Fruit fly (Drosophila melanogaster) whole organism, embryonic: ENCODE data around the gene CG11600.

ENCODE experiments used
- CG1024 ChIP-seq: fragments of 200-800 bp; sonication (Bioruptor generic); IDR thresholded peaks from 2 replicates; pipeline ENCODE4 v1.3.6; 2022; ENCODE audit warnings: missing biosample characterization, missing genetic modification characterization
- CG12299 ChIP-seq: fragments of 200-800 bp; sonication (Bioruptor generic); optimal IDR thresholded peaks from 2 replicates; lab custom pipeline; 2018; ENCODE audit warnings: missing biosample characterization, mild to moderate bottlenecking, missing genetic modification characterization
- CG1233 ChIP-seq: fragments of 200-800 bp; sonication (Bioruptor generic); optimal IDR thresholded peaks from 4 replicates; lab custom pipeline; 2018; ENCODE audit warnings: missing biosample characterization, mild to moderate bottlenecking, missing genetic modification characterization
- CG12942 ChIP-seq: fragments of 200-800 bp; sonication (Bioruptor generic); optimal IDR thresholded peaks from 3 replicates; lab custom pipeline; 2016; ENCODE audit warnings: missing biosample characterization, missing genetic modification characterization
- CG15073 ChIP-seq: fragments of 200-800 bp; sonication (Bioruptor generic); optimal IDR thresholded peaks from 2 replicates; lab custom pipeline; 2016; ENCODE audit warnings: missing biosample characterization, missing genetic modification characterization
- CG15269 ChIP-seq: fragments of 200-800 bp; sonication (Bioruptor generic); optimal IDR thresholded peaks from 2 replicates; lab custom pipeline; 2018; ENCODE audit warnings: missing biosample characterization, mild to moderate bottlenecking, missing genetic modification characterization, moderate library complexity
- CG17328 ChIP-seq: fragments of 200-800 bp; sonication (Bioruptor generic); IDR thresholded peaks from 2 replicates; pipeline ENCODE4 v1.3.6; 2022; ENCODE audit warnings: missing biosample characterization, missing genetic modification characterization
- CG17829 ChIP-seq: fragments of 200-800 bp; optimal IDR thresholded peaks from 2 replicates; lab custom pipeline; 2019; ENCODE audit warnings: missing biosample characterization, mild to moderate bottlenecking, missing genetic modification characterization, moderate library complexity
- CG31365 ChIP-seq: fragments of 200-800 bp; sonication (Bioruptor generic); optimal IDR thresholded peaks from 2 replicates; lab custom pipeline; 2018; ENCODE audit warnings: missing biosample characterization, mild to moderate bottlenecking, missing genetic modification characterization
- CG3838 ChIP-seq: fragments of 200-800 bp; sonication (Bioruptor generic); optimal IDR thresholded peaks from 3 replicates; lab custom pipeline; 2016; ENCODE audit warnings: missing biosample characterization, missing genetic modification characterization
- CG4404 ChIP-seq: fragments of 200-800 bp; sonication (Bioruptor generic); IDR thresholded peaks from 2 replicates; pipeline ENCODE4 v1.3.6; 2022; ENCODE audit warnings: missing biosample characterization, missing genetic modification characterization
- CG7839 ChIP-seq: fragments of 200-800 bp; sonication (Bioruptor generic); optimal IDR thresholded peaks from 3 replicates; lab custom pipeline; 2018; ENCODE audit warnings: missing biosample characterization, mild to moderate bottlenecking, missing genetic modification characterization, moderate library complexity
- CG7963 ChIP-seq: fragments of 200-800 bp; sonication (Bioruptor generic); IDR thresholded peaks from 3 replicates; pipeline ENCODE4 v1.3.6; 2022; ENCODE audit warnings: missing biosample characterization, missing genetic modification characterization; ENCODE audit not compliant: partially characterized antibody
- CG8290 ChIP-seq, 3 experiments: fragments of 200-800 bp; sonication (Bioruptor generic); optimal IDR thresholded peaks; 2 replicates each; lab custom pipeline; 2016 to 2019; ENCODE audit warnings: missing biosample characterization in 3 of 3, missing genetic modification characterization in 3 of 3, mild to moderate bottlenecking in 2 of 3, moderate library complexity in 1 of 3
- CkIIα-i1 ChIP-seq: fragments of 200-800 bp; sonication (Bioruptor generic); IDR thresholded peaks from 2 replicates; pipeline ENCODE4 v1.3.6; 2022; ENCODE audit warnings: missing biosample characterization, missing genetic modification characterization
- E2f2 ChIP-seq: fragments of 200-800 bp; sonication (Bioruptor generic); IDR thresholded peaks from 2 replicates; pipeline ENCODE4 v1.3.6; 2022; ENCODE audit warnings: missing biosample characterization, missing genetic modification characterization
- ERR ChIP-seq: fragments of 200-800 bp; sonication (Bioruptor generic); optimal IDR thresholded peaks from 2 replicates; lab custom pipeline; 2016; ENCODE audit warnings: missing biosample characterization, missing genetic modification characterization
- Fer2 ChIP-seq: fragments of 200-800 bp; sonication (Bioruptor generic); optimal IDR thresholded peaks from 2 replicates; lab custom pipeline; 2018; ENCODE audit warnings: missing biosample characterization, mild to moderate bottlenecking, missing genetic modification characterization, moderate library complexity
- HHEX ChIP-seq: fragments of 200-800 bp; sonication (Bioruptor generic); optimal IDR thresholded peaks from 3 replicates; lab custom pipeline; 2017; ENCODE audit warnings: missing biosample characterization, mild to moderate bottlenecking, missing genetic modification characterization, missing genetic modification reagents
- HLH54F ChIP-seq: fragments of 200-800 bp; sonication (Bioruptor generic); optimal IDR thresholded peaks from 3 replicates; lab custom pipeline; 2016; ENCODE audit warnings: missing biosample characterization, missing genetic modification characterization
- Mes4 ChIP-seq: fragments of 200-800 bp; sonication (Bioruptor generic); optimal IDR thresholded peaks from 2 replicates; lab custom pipeline; 2016; ENCODE audit warnings: missing biosample characterization, missing genetic modification characterization
- Sry-β ChIP-seq: fragments of 200-800 bp; sonication (Bioruptor generic); optimal IDR thresholded peaks from 2 replicates; lab custom pipeline; 2018; ENCODE audit warnings: missing biosample characterization, mild to moderate bottlenecking, missing genetic modification characterization, moderate library complexity
- Tbp ChIP-seq: fragments of >200 bp; optimal IDR thresholded peaks from 2 replicates; lab custom pipeline; 2018; ENCODE audit warnings: missing biosample characterization, missing genetic modification characterization
- Xbp1 ChIP-seq: fragments of 200-800 bp; sonication (Bioruptor generic); optimal IDR thresholded peaks from 3 replicates; lab custom pipeline; 2016; ENCODE audit warnings: missing biosample characterization, mild to moderate bottlenecking, missing genetic modification characterization
- ase ChIP-seq: fragments of 200-800 bp; sonication (Bioruptor generic); IDR thresholded peaks from 3 replicates; pipeline ENCODE4 v1.3.6; 2022; ENCODE audit warnings: missing biosample characterization, missing genetic modification characterization
- br ChIP-seq: fragments of >200 bp; optimal IDR thresholded peaks from 2 replicates; lab custom pipeline; 2017
- btn ChIP-seq: fragments of 200-800 bp; sonication (Bioruptor generic); optimal IDR thresholded peaks from 2 replicates; lab custom pipeline; 2016; ENCODE audit warnings: missing biosample characterization, missing genetic modification characterization
- cato ChIP-seq: fragments of 200-800 bp; sonication (Bioruptor generic); optimal IDR thresholded peaks from 2 replicates; lab custom pipeline; 2016; ENCODE audit warnings: missing biosample characterization, missing genetic modification characterization, borderline replicate concordance
- chinmo ChIP-seq: fragments of 200-800 bp; sonication (Bioruptor generic); IDR thresholded peaks from 4 replicates; pipeline ENCODE4 v1.3.6; 2022; ENCODE audit warnings: missing biosample characterization, missing genetic modification characterization; ENCODE audit not compliant: partially characterized antibody
- chn ChIP-seq: fragments of 200-800 bp; sonication (Bioruptor generic); optimal IDR thresholded peaks from 2 replicates; lab custom pipeline; 2016; ENCODE audit warnings: missing biosample characterization, missing genetic modification characterization
- crol ChIP-seq: fragments of 200-800 bp; sonication (Bioruptor generic); IDR thresholded peaks from 2 replicates; pipeline ENCODE4 v1.3.6; 2022; ENCODE audit warnings: missing biosample characterization, missing genetic modification characterization
- dysf ChIP-seq: fragments of 200-800 bp; sonication (Bioruptor generic); IDR thresholded peaks from 3 replicates; pipeline ENCODE4 v1.3.6; 2022; ENCODE audit warnings: missing biosample characterization, missing genetic modification characterization
- emc ChIP-seq: fragments of 200-800 bp; sonication (Bioruptor generic); optimal IDR thresholded peaks from 2 replicates; lab custom pipeline; 2016; ENCODE audit warnings: missing biosample characterization, missing genetic modification characterization
- ems ChIP-seq: fragments of 200-800 bp; sonication (Bioruptor generic); optimal IDR thresholded peaks from 3 replicates; lab custom pipeline; 2016; ENCODE audit warnings: missing biosample characterization, missing genetic modification characterization
- grau ChIP-seq: fragments of 200-800 bp; optimal IDR thresholded peaks from 3 replicates; lab custom pipeline; 2019; ENCODE audit warnings: missing biosample characterization, mild to moderate bottlenecking, missing genetic modification characterization, moderate library complexity
- her ChIP-seq: fragments of 200-800 bp; sonication (Bioruptor generic); optimal IDR thresholded peaks from 2 replicates; lab custom pipeline; 2016; ENCODE audit warnings: missing biosample characterization, missing genetic modification characterization
- jumu ChIP-seq: fragments of 200-800 bp; sonication (Bioruptor generic); optimal IDR thresholded peaks from 3 replicates; lab custom pipeline; 2016; ENCODE audit warnings: missing biosample characterization, missing genetic modification characterization
- knrl ChIP-seq: fragments of 200-800 bp; sonication (Bioruptor generic); IDR thresholded peaks from 3 replicates; pipeline ENCODE4 v1.3.6; 2022; ENCODE audit warnings: missing biosample characterization, missing genetic modification characterization; ENCODE audit not compliant: partially characterized antibody
- lilli ChIP-seq: fragments of 200-800 bp; sonication (Bioruptor generic); optimal IDR thresholded peaks from 3 replicates; lab custom pipeline; 2016; ENCODE audit warnings: missing biosample characterization, missing genetic modification characterization
- repo ChIP-seq: fragments of 200-800 bp; sonication (Bioruptor generic); optimal IDR thresholded peaks from 2 replicates; lab custom pipeline; 2016; ENCODE audit warnings: missing biosample characterization, missing genetic modification characterization
- ro ChIP-seq: fragments of 200-800 bp; sonication (Bioruptor generic); IDR thresholded peaks from 2 replicates; pipeline ENCODE4 v1.3.6; 2022; ENCODE audit warnings: missing biosample characterization, missing genetic modification characterization
- salm ChIP-seq: fragments of 200-800 bp; sonication (Bioruptor generic); optimal IDR thresholded peaks from 2 replicates; lab custom pipeline; 2018; ENCODE audit warnings: missing biosample characterization, mild to moderate bottlenecking, missing genetic modification characterization
- slbo ChIP-seq: fragments of 200-800 bp; sonication (Bioruptor generic); IDR thresholded peaks from 2 replicates; pipeline ENCODE4 v1.3.6; 2022; ENCODE audit warnings: missing biosample characterization, missing genetic modification characterization
- slp2 ChIP-seq: fragments of 200-800 bp; sonication (Bioruptor generic); optimal IDR thresholded peaks from 2 replicates; lab custom pipeline; 2016; ENCODE audit warnings: missing biosample characterization, missing genetic modification characterization
- sna ChIP-seq: fragments of 200-800 bp; sonication (Bioruptor generic); IDR thresholded peaks from 2 replicates; pipeline ENCODE4 v1.3.6; 2022; ENCODE audit warnings: missing biosample characterization, missing genetic modification characterization; ENCODE audit not compliant: partially characterized antibody
- stwl ChIP-seq: fragments of 200-800 bp; sonication (Bioruptor generic); optimal IDR thresholded peaks from 3 replicates; lab custom pipeline; 2018; ENCODE audit warnings: missing biosample characterization, mild to moderate bottlenecking, missing genetic modification characterization, moderate library complexity
- tio ChIP-seq: fragments of 200-800 bp; sonication (Bioruptor generic); optimal IDR thresholded peaks from 2 replicates; lab custom pipeline; 2017; ENCODE audit warnings: missing biosample characterization, missing genetic modification characterization, inconsistent platforms
- trem ChIP-seq: fragments of 200-800 bp; optimal IDR thresholded peaks from 3 replicates; lab custom pipeline; 2019; ENCODE audit warnings: missing biosample characterization, mild to moderate bottlenecking, missing genetic modification characterization, moderate library complexity
- tup ChIP-seq: fragments of 200-800 bp; sonication (Bioruptor generic); optimal IDR thresholded peaks from 2 replicates; lab custom pipeline; 2016; ENCODE audit warnings: missing biosample characterization, mild to moderate bottlenecking, missing genetic modification characterization, moderate library complexity
- zfh1 ChIP-seq: fragments of 200-800 bp; sonication (Bioruptor generic); IDR thresholded peaks from 3 replicates; pipeline ENCODE4 v1.3.6; 2022; ENCODE audit warnings: missing biosample characterization, missing genetic modification characterization
- zfh2 ChIP-seq: fragments of 200-800 bp; sonication (Bioruptor generic); optimal IDR thresholded peaks from 2 replicates; lab custom pipeline; 2016; ENCODE audit warnings: missing biosample characterization, missing genetic modification characterization

Gene CG11600

DNA sequence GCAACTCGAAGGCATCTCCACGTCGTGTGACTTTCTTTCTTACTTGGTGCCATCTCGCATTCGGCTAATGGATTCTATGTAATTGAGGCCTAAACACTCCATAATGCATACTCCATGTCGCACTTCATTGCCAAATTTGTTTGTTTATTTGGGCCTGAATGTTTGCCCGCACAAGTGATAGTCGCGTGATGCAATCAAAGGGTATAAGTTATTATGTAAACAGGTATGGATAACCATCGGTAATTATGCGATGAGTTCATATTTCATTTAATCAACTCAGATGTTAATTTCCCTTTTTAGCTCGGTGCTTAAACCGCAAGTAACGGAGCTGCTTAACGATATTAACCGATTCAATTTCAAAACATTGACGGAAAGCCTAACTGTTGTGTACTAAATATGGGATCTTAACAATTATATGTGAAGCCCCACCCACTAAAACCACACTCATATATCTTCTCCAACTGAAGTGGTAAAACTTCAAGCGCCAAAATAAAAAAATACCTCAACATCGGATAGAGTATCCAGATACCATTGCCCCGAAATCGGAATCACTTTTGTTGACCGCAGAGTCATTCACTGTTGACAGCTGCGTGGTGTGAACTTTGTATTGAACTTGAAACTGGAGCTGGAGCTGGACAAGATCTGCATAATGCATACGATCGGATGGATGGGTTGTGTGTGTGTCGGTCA lies 8.4 kb downstream of the CG11600 start (continued):
- TF ChIP-seq trem (tag; lab: Kevin White, UChicago) (no peak), br (lab: Kevin White, UChicago) (no peak), zfh1 (GFP tag; lab: Robert Waterston, UW) (no peak), repo (no peak), stwl (tag; lab: Kevin White, UChicago) (no peak), CG7963 (GFP tag; lab: Robert Waterston, UW) (no peak), slp2 (GFP tag; lab: Kevin White, UChicago) (no peak), sna (GFP tag; lab: Robert Waterston, UW) (no peak), knrl (GFP tag; lab: Robert Waterston, UW) (no peak), CG15269 (tag; lab: Kevin White, UChicago) (no peak), CG8290 (GFP tag; optimal IDR thresholded peaks at IDR 0.05; lab: Kevin White, UChicago) (no peak), CG8290 (tag; optimal IDR thresholded peaks at IDR 0.05; lab: Kevin White, UChicago) (no peak), tio (GFP tag; lab: Kevin White, UChicago) (no peak), dysf (GFP tag; lab: Robert Waterston, UW) (no peak), CkIIα-i1 (GFP tag; lab: Robert Waterston, UW) (no peak), jumu (GFP tag; lab: Kevin White, UChicago) (no peak), slbo (no peak), CG7839 (tag; lab: Kevin White, UChicago) (peak; percentile 25), CG12942 (no peak), chinmo (GFP tag; lab: Robert Waterston, UW) (no peak), CG1024 (no peak), CG31365 (tag; lab: Kevin White, UChicago) (no peak), Xbp1 (GFP tag; lab: Kevin White, UChicago) (peak; percentile 20), Mes4 (GFP tag; lab: Kevin White, UChicago) (peak; percentile 19), HHEX (no peak), CG1233 (GFP tag; lab: Kevin White, UChicago) (no peak), chn (no peak), her (GFP tag; lab: Kevin White, UChicago) (no peak), CG15073 (no peak), ERR (GFP tag; lab: Kevin White, UChicago) (no peak), emc (GFP tag; lab: Kevin White, UChicago) (no peak), zfh2 (no peak), Tbp (GFP tag; lab: Kevin White, UChicago) (no peak), CG4404 (GFP tag; lab: Robert Waterston, UW) (no peak), CG12299 (tag; lab: Kevin White, UChicago) (no peak), tup (GFP tag; lab: Kevin White, UChicago) (no peak), lilli (GFP tag; lab: Kevin White, UChicago) (no peak), CG17328 (0 out of 2 replicates have a peak, but pooled peaks have one; percentile 19), ase (GFP tag; lab: Robert Waterston, UW) (0 out of 3 replicates have a peak, but pooled peaks have one; percentile 7), E2f2 (GFP tag; lab: Robert Waterston, UW) (no peak), Fer2 (no peak), CG17829 (no peak), CG3838 (GFP tag; lab: Kevin White, UChicago) (no peak), salm (tag; lab: Kevin White, UChicago) (no peak), ems (GFP tag; lab: Kevin White, UChicago) (no peak), ro (GFP tag; lab: Robert Waterston, UW) (no peak), crol (no peak), HLH54F (GFP tag; lab: Kevin White, UChicago) (no peak), btn (GFP tag; lab: Kevin White, UChicago) (no peak), cato (no peak), grau (tag; lab: Kevin White, UChicago) (peak; percentile 3), Sry-β (no peak)
